Worm (Caenorhabditis elegans) whole organism, early embryonic: ENCODE measurements around the gene nspc-19.

ENCODE experiments used
- B0310.2 ChIP-seq: sonication (generic microtip); optimal IDR thresholded peaks from 2 replicates; lab custom pipeline; 2016; ENCODE audit warnings: mild to moderate bottlenecking, missing genetic modification characterization, missing compliant biosample characterization
- F13C5.2 ChIP-seq: sonication (generic microtip); optimal IDR thresholded peaks from 2 replicates; lab custom pipeline; 2017; ENCODE audit warnings: mild to moderate bottlenecking, missing genetic modification characterization, inconsistent platforms, missing compliant biosample characterization
- aly-1 ChIP-seq: sonication (generic microtip); optimal IDR thresholded peaks from 2 replicates; lab custom pipeline; 2016; ENCODE audit warnings: missing genetic modification characterization, missing compliant biosample characterization
- ama-1 ChIP-seq: fragments of 150-350 bp; optimal IDR thresholded peaks from 2 replicates; lab custom pipeline; 2014
- ceh-36 ChIP-seq: sonication (generic microtip); optimal IDR thresholded peaks from 2 replicates; lab custom pipeline; 2016; ENCODE audit warnings: missing genetic modification characterization, inconsistent platforms, missing compliant biosample characterization
- ets-7 ChIP-seq: sonication (generic microtip); optimal IDR thresholded peaks from 2 replicates; lab custom pipeline; 2016; ENCODE audit warnings: missing genotype, missing genetic modification characterization, missing compliant biosample characterization
- flt-1 ChIP-seq: fragments of 200-800 bp; sonication (Bioruptor generic); IDR thresholded peaks from 2 replicates; pipeline ENCODE4 v1.3.6; 2022; ENCODE audit warnings: missing genetic modification characterization, missing compliant biosample characterization
- hmbx-1 ChIP-seq: sonication (generic microtip); optimal IDR thresholded peaks from 2 replicates; lab custom pipeline; 2016; ENCODE audit warnings: mild to moderate bottlenecking, missing genetic modification characterization, missing compliant biosample characterization
- hnd-1 ChIP-seq: sonication (generic microtip); optimal IDR thresholded peaks from 2 replicates; lab custom pipeline; 2016; ENCODE audit warnings: missing genetic modification characterization, missing compliant biosample characterization
- pes-1 ChIP-seq: fragments of 200-800 bp; sonication (Bioruptor generic); IDR thresholded peaks from 2 replicates; pipeline ENCODE4 v1.3.6; 2022; ENCODE audit warnings: missing genetic modification reagents, missing genetic modification characterization, missing compliant biosample characterization
- tbx-11 ChIP-seq: fragments of 200-800 bp; sonication (Bioruptor generic); IDR thresholded peaks from 2 replicates; pipeline ENCODE4 v1.3.6; 2022; ENCODE audit warnings: missing genetic modification characterization, missing compliant biosample characterization
- tra-4 ChIP-seq: sonication (generic microtip); optimal IDR thresholded peaks from 2 replicates; lab custom pipeline; 2017; ENCODE audit warnings: missing genetic modification characterization, missing compliant biosample characterization

DNA sequence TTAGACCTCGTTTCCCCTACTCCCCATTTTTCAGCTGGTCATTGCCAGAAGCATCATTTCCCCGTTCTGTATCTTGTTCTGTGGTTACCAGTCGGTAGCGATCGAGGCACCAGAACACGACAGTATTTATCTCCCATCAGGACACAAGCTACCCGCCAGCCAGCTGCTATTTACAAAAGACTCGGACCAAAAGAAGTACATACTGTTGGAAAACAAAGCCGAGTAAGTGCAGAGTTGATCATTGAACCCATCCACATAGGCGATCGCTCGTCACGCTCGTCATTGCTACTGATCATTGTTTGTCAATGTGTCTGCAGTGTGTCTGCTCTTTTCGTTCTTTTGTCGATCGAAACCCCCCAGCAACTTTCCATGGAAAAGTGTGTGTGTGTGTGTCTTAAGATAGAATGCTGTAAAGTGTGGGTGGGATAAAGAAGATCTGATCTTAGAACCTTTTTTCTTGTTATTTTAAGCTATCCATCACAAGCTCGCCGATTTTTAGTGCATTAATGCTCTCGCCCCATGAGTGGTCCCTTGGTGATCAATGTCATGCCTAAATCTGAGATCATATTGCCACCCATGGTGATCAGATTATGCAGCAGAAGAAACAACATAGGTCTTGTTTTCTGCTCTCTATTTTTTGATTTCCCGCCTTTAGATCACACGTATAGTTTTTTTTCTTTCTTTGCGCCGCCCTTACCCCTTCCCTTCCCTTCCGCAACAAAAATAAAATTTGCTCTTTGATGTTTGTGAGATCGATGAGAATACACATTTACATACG, 31.2 kb downstream of the nspc-19 start:
- TF ChIP-seq ama-1 (lab: Kevin White, UChicago) (no peak), B0310.2 (tag; lab: Kevin White, UChicago) (no peak), pes-1 (no peak), hnd-1 (no peak), aly-1 (tag; lab: Kevin White, UChicago) (no peak), flt-1 (GFP tag; lab: Robert Waterston, UW) (no peak), ets-7 (tag; lab: Kevin White, UChicago) (no peak), tbx-11 (GFP tag; lab: Robert Waterston, UW) (no peak), ceh-36 (tag; lab: Kevin White, UChicago) (no peak), tra-4 (no peak), F13C5.2 (tag; lab: Kevin White, UChicago) (no peak), hmbx-1 (tag; lab: Kevin White, UChicago) (no peak)
